Fruit fly (Drosophila melanogaster) whole organism, embryonic: ENCODE data around the gene LPCAT.
A peak's percentile ranks its signal among the peaks of the same experiment; 100 is the strongest.

ENCODE experiments used
- Awh ChIP-seq: fragments of 200-800 bp; sonication (Bioruptor generic); IDR thresholded peaks from 2 replicates; pipeline ENCODE4, ENCODE4 v1.3.6; 2022; ENCODE audit warnings: missing biosample characterization, missing genetic modification characterization
- CG10267 ChIP-seq: fragments of 200-800 bp; sonication (Bioruptor generic); optimal IDR thresholded peaks from 2 replicates; lab custom pipeline; 2018; ENCODE audit warnings: missing biosample characterization, mild to moderate bottlenecking, missing genetic modification characterization, moderate library complexity
- CG10431 ChIP-seq: fragments of 200-800 bp; sonication (Bioruptor generic); optimal IDR thresholded peaks from 3 replicates; lab custom pipeline; 2018; ENCODE audit warnings: missing biosample characterization, mild to moderate bottlenecking, missing genetic modification characterization
- CG11456 ChIP-seq: fragments of 200-800 bp; sonication (Bioruptor generic); IDR thresholded peaks from 3 replicates; pipeline ENCODE4 v1.3.6; 2022; ENCODE audit warnings: missing biosample characterization, missing genetic modification characterization
- CG11695 ChIP-seq: fragments of 200-800 bp; sonication (Bioruptor generic); IDR thresholded peaks from 3 replicates; pipeline ENCODE4 v1.3.6; 2022; ENCODE audit warnings: missing biosample characterization, missing genetic modification characterization
- CG1233 ChIP-seq: fragments of 200-800 bp; sonication (Bioruptor generic); optimal IDR thresholded peaks from 4 replicates; lab custom pipeline; 2018; ENCODE audit warnings: missing biosample characterization, mild to moderate bottlenecking, missing genetic modification characterization
- CG13123 ChIP-seq: fragments of 200-800 bp; sonication (Bioruptor generic); optimal IDR thresholded peaks from 2 replicates; lab custom pipeline; 2016; ENCODE audit warnings: missing biosample characterization, missing genetic modification characterization
- CG15514 ChIP-seq: fragments of 200-800 bp; sonication (Bioruptor generic); optimal IDR thresholded peaks from 3 replicates; lab custom pipeline; 2017; ENCODE audit warnings: missing biosample characterization, missing genetic modification characterization, mild to moderate bottlenecking, moderate library complexity, missing genetic modification reagents
- CG16813 ChIP-seq: fragments of 200-800 bp; sonication (Bioruptor generic); IDR thresholded peaks from 3 replicates; pipeline ENCODE4 v1.3.6; 2022; ENCODE audit warnings: missing biosample characterization, missing genetic modification characterization; ENCODE audit not compliant: partially characterized antibody
- CG17186 ChIP-seq: fragments of 200-800 bp; sonication (Bioruptor generic); optimal IDR thresholded peaks from 3 replicates; lab custom pipeline; 2017; ENCODE audit warnings: missing biosample characterization, missing genetic modification reagents, missing genetic modification characterization
- CG17912 ChIP-seq: fragments of 200-800 bp; sonication (Bioruptor generic); optimal IDR thresholded peaks from 2 replicates; lab custom pipeline; 2018; ENCODE audit warnings: missing biosample characterization, mild to moderate bottlenecking, missing genetic modification characterization
- CG2129 ChIP-seq: fragments of 200-800 bp; sonication (Bioruptor generic); IDR thresholded peaks from 2 replicates; pipeline ENCODE4 v1.3.6; 2022; ENCODE audit warnings: missing biosample characterization, missing genetic modification characterization; ENCODE audit not compliant: partially characterized antibody
- CG2712 ChIP-seq: fragments of 200-800 bp; optimal IDR thresholded peaks from 3 replicates; lab custom pipeline; 2019; ENCODE audit warnings: missing biosample characterization, mild to moderate bottlenecking, missing genetic modification characterization, moderate library complexity
- CG2875 ChIP-seq: fragments of 200-800 bp; sonication (Bioruptor generic); optimal IDR thresholded peaks from 2 replicates; lab custom pipeline; 2017; ENCODE audit warnings: missing biosample characterization, mild to moderate bottlenecking, missing genetic modification characterization, missing genetic modification reagents
- CG30020 ChIP-seq: fragments of 200-800 bp; optimal IDR thresholded peaks from 2 replicates; lab custom pipeline; 2019; ENCODE audit warnings: missing biosample characterization, mild to moderate bottlenecking, missing genetic modification characterization, moderate library complexity
- CG30403 ChIP-seq: fragments of 200-800 bp; sonication (Bioruptor generic); optimal IDR thresholded peaks from 3 replicates; lab custom pipeline; 2016; ENCODE audit warnings: missing biosample characterization, missing genetic modification characterization
- CG3838 ChIP-seq: fragments of 200-800 bp; sonication (Bioruptor generic); optimal IDR thresholded peaks from 3 replicates; lab custom pipeline; 2016; ENCODE audit warnings: missing biosample characterization, missing genetic modification characterization
- CG43689 ChIP-seq: fragments of 200-800 bp; sonication (Bioruptor generic); IDR thresholded peaks from 2 replicates; pipeline ENCODE4 v1.3.6; 2022; ENCODE audit warnings: missing biosample characterization, missing genetic modification characterization
- CG6654 ChIP-seq: fragments of 200-800 bp; sonication (Bioruptor generic); optimal IDR thresholded peaks from 2 replicates; lab custom pipeline; 2017; ENCODE audit warnings: missing biosample characterization, mild to moderate bottlenecking, missing genetic modification characterization
- CG7357 ChIP-seq: fragments of 200-800 bp; sonication (Bioruptor generic); IDR thresholded peaks from 3 replicates; pipeline ENCODE4 v1.3.6; 2022; ENCODE audit warnings: missing biosample characterization, missing genetic modification characterization
- CG7928 ChIP-seq: fragments of 200-800 bp; sonication (Bioruptor generic); optimal IDR thresholded peaks from 2 replicates; lab custom pipeline; 2017; ENCODE audit warnings: missing biosample characterization, mild to moderate bottlenecking, missing genetic modification characterization
- CkIIα-i1 ChIP-seq: fragments of 200-800 bp; sonication (Bioruptor generic); IDR thresholded peaks from 2 replicates; pipeline ENCODE4 v1.3.6; 2022; ENCODE audit warnings: missing biosample characterization, missing genetic modification characterization
- Dfd ChIP-seq, 2 experiments: fragments of >200 bp; optimal IDR thresholded peaks; 2 replicates each; lab custom pipeline; 2017; ENCODE audit warnings: missing biosample characterization in 2 of 2, missing genetic modification characterization in 2 of 2
- Fer1 ChIP-seq: fragments of 200-800 bp; sonication (Bioruptor generic); optimal IDR thresholded peaks from 2 replicates; lab custom pipeline; 2017; ENCODE audit warnings: missing biosample characterization, mild to moderate bottlenecking, missing genetic modification characterization
- GATAe ChIP-seq: fragments of 200-800 bp; sonication (Bioruptor generic); conservative IDR thresholded peaks from 2 replicates; pipeline ENCODE4 v1.3.6; 2022; ENCODE audit warnings: missing biosample characterization, missing genetic modification characterization
- Gsc ChIP-seq: fragments of 200-800 bp; sonication (Bioruptor generic); IDR thresholded peaks from 2 replicates; pipeline ENCODE4 v1.3.6; 2022; ENCODE audit warnings: missing biosample characterization, missing genetic modification characterization
- H2.0 ChIP-seq: fragments of 200-800 bp; sonication (Bioruptor generic); IDR thresholded peaks from 2 replicates; pipeline ENCODE4 v1.3.6; 2022; ENCODE audit warnings: missing biosample characterization, missing genetic modification characterization
- Hr51 ChIP-seq, 2 experiments: fragments of 200-800 bp; sonication (Bioruptor generic); optimal IDR thresholded peaks; 2 replicates in 1 of 2; 3 replicates in 1 of 2; lab custom pipeline; 2016 to 2018; ENCODE audit warnings: missing biosample characterization in 2 of 2, missing genetic modification characterization in 2 of 2, mild to moderate bottlenecking in 1 of 2, moderate library complexity in 1 of 2
- Neu2 ChIP-seq: fragments of 200-800 bp; sonication (Bioruptor generic); optimal IDR thresholded peaks from 3 replicates; lab custom pipeline; 2016; ENCODE audit warnings: missing biosample characterization, missing genetic modification characterization, borderline replicate concordance
- Optix ChIP-seq: fragments of 200-800 bp; sonication (Bioruptor generic); IDR thresholded peaks from 3 replicates; pipeline ENCODE4 v1.3.6; 2022; ENCODE audit warnings: missing biosample characterization, missing genetic modification characterization
- Sox100B ChIP-seq: fragments of 200-800 bp; sonication (Bioruptor generic); optimal IDR thresholded peaks from 3 replicates; lab custom pipeline; 2018; ENCODE audit warnings: missing biosample characterization, mild to moderate bottlenecking, missing genetic modification characterization
- Taf1 ChIP-seq: fragments of 200-800 bp; sonication (Bioruptor generic); IDR thresholded peaks from 2 replicates; pipeline ENCODE4 v1.3.6; 2022; ENCODE audit warnings: missing biosample characterization, missing genetic modification characterization
- Xrp1 ChIP-seq: fragments of 200-800 bp; sonication (Bioruptor generic); IDR thresholded peaks from 2 replicates; pipeline ENCODE4 v1.3.6; 2022; ENCODE audit warnings: missing biosample characterization, missing genetic modification characterization
- ac ChIP-seq: fragments of 200-800 bp; sonication (Bioruptor generic); optimal IDR thresholded peaks from 3 replicates; lab custom pipeline; 2017; ENCODE audit warnings: missing biosample characterization, mild to moderate bottlenecking, missing genetic modification characterization
- aop ChIP-seq: fragments of 200-800 bp; sonication (Bioruptor generic); IDR thresholded peaks from 2 replicates; pipeline ENCODE4 v1.3.6; 2022; ENCODE audit warnings: missing biosample characterization, missing genetic modification characterization
- bcd ChIP-seq: fragments of 200-800 bp; sonication (Bioruptor generic); optimal IDR thresholded peaks from 2 replicates; lab custom pipeline; 2017; ENCODE audit warnings: missing biosample characterization, mild to moderate bottlenecking, missing genetic modification characterization
- bigmax ChIP-seq: fragments of 200-800 bp; sonication (Bioruptor generic); optimal IDR thresholded peaks from 2 replicates; lab custom pipeline; 2018; ENCODE audit warnings: missing biosample characterization, mild to moderate bottlenecking, missing genetic modification characterization
- bowl ChIP-seq: fragments of 200-800 bp; sonication (Bioruptor generic); IDR thresholded peaks from 2 replicates; pipeline ENCODE4 v1.3.6; 2022; ENCODE audit warnings: missing biosample characterization, missing genetic modification characterization
- bsh ChIP-seq, 2 experiments: fragments of 200-800 bp; sonication (Bioruptor generic); optimal IDR thresholded peaks; 2 replicates each; lab custom pipeline; 2017 to 2018; ENCODE audit warnings: mild to moderate bottlenecking in 2 of 2, missing biosample characterization in 2 of 2, missing genetic modification characterization in 2 of 2, moderate library complexity in 1 of 2
- ci ChIP-seq: fragments of 200-800 bp; sonication (Bioruptor generic); IDR thresholded peaks from 3 replicates; pipeline ENCODE4 v1.3.6; 2022; ENCODE audit warnings: missing biosample characterization, missing genetic modification characterization
- crc ChIP-seq: fragments of 200-800 bp; sonication (Bioruptor generic); optimal IDR thresholded peaks from 2 replicates; lab custom pipeline; 2016; ENCODE audit warnings: missing biosample characterization, missing genetic modification characterization
- dati ChIP-seq: fragments of 200-800 bp; sonication (Bioruptor generic); IDR thresholded peaks from 2 replicates; pipeline ENCODE4 v1.3.6; 2022; ENCODE audit warnings: missing biosample characterization, missing genetic modification characterization
- dm ChIP-seq: fragments of 200-800 bp; sonication (Bioruptor generic); optimal IDR thresholded peaks from 3 replicates; lab custom pipeline; 2016; ENCODE audit warnings: missing biosample characterization, missing genetic modification characterization
- dpn ChIP-seq, 2 experiments: fragments of 200-800 bp; sonication (Bioruptor generic); optimal IDR thresholded peaks; 3 replicates each; lab custom pipeline; 2016; ENCODE audit warnings: missing biosample characterization in 2 of 2, missing genetic modification characterization in 2 of 2
- hth ChIP-seq: fragments of >200 bp; optimal IDR thresholded peaks from 2 replicates; lab custom pipeline; 2017; ENCODE audit warnings: inconsistent platforms
- org-1 ChIP-seq: fragments of 200-800 bp; sonication (Bioruptor generic); optimal IDR thresholded peaks from 2 replicates; lab custom pipeline; 2017; ENCODE audit warnings: missing biosample characterization, missing genetic modification characterization
- pho ChIP-seq: fragments of 200-800 bp; sonication (Bioruptor generic); optimal IDR thresholded peaks from 2 replicates; lab custom pipeline; 2016; ENCODE audit warnings: missing biosample characterization, missing genetic modification characterization
- psq ChIP-seq: fragments of 200-800 bp; sonication (Bioruptor generic); optimal IDR thresholded peaks from 2 replicates; lab custom pipeline; 2017; ENCODE audit warnings: missing biosample characterization, missing genetic modification characterization
- stwl ChIP-seq: fragments of 200-800 bp; sonication (Bioruptor generic); optimal IDR thresholded peaks from 3 replicates; lab custom pipeline; 2018; ENCODE audit warnings: missing biosample characterization, mild to moderate bottlenecking, missing genetic modification characterization, moderate library complexity
- tio ChIP-seq: fragments of 200-800 bp; sonication (Bioruptor generic); optimal IDR thresholded peaks from 2 replicates; lab custom pipeline; 2017; ENCODE audit warnings: missing biosample characterization, missing genetic modification characterization, inconsistent platforms
- trem ChIP-seq: fragments of 200-800 bp; optimal IDR thresholded peaks from 3 replicates; lab custom pipeline; 2019; ENCODE audit warnings: missing biosample characterization, mild to moderate bottlenecking, missing genetic modification characterization, moderate library complexity
- yki ChIP-seq: fragments of >200 bp; optimal IDR thresholded peaks from 3 replicates; lab custom pipeline; 2018
- zfh2 ChIP-seq: fragments of 200-800 bp; sonication (Bioruptor generic); optimal IDR thresholded peaks from 2 replicates; lab custom pipeline; 2016; ENCODE audit warnings: missing biosample characterization, missing genetic modification characterization

The LPCAT gene

DNA sequence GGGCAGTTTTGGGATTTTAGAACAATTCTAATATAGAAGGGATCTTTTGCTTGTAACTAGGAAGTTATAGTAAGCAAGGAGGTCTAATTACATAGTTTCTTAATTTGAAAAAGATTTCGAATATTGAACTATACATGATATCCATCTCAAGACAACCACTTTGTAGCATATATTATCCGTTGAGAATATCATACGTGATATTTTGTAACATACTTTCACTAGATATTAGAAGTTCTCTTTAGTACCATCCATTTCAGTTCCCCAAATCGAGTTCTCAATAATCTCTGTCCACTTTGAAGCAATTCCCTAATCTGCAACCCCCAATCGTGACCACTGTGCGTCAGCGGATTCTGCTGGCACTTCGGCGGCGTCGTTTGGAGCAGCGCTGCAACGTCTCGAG, 35.7 kb upstream of the LPCAT start (continued):
- TF ChIP-seq CG11456 (GFP tag; lab: Robert Waterston, UW): no peak
- peak; percentile 13; the same call in 1 of the 2 replicates for TF ChIP-seq Xrp1 (GFP tag; lab: Robert Waterston, UW)
- TF ChIP-seq Hr51 (GFP tag; optimal IDR thresholded peaks at IDR 0.05; lab: Kevin White, UChicago): peak in 1 of 2 experiments; percentile 37
- TF ChIP-seq tio: no peak
- no peak for TF ChIP-seq bowl (GFP tag; lab: Robert Waterston, UW)
- TF ChIP-seq CG1233 (GFP tag; lab: Kevin White, UChicago): no peak
- no peak for TF ChIP-seq CkIIα-i1 (GFP tag; lab: Robert Waterston, UW)
- TF ChIP-seq Optix (GFP tag; lab: Robert Waterston, UW): no peak
- no peak for TF ChIP-seq dpn (GFP tag; optimal IDR thresholded peaks at IDR 0.05; lab: Kevin White, UChicago)
- TF ChIP-seq Sox100B (GFP tag; lab: Kevin White, UChicago): no peak
- TF ChIP-seq crc (GFP tag; lab: Kevin White, UChicago): no peak
- TF ChIP-seq CG2875: peak; percentile 29
- no peak for TF ChIP-seq Awh (GFP tag; lab: Robert Waterston, UW)
- no peak for TF ChIP-seq bcd (GFP tag; lab: Kevin White, UChicago)
- no peak for TF ChIP-seq CG17912
- TF ChIP-seq CG3838 (GFP tag; lab: Kevin White, UChicago): no peak
- no peak for TF ChIP-seq Fer1 (GFP tag; lab: Kevin White, UChicago)
- TF ChIP-seq ac: no peak
- TF ChIP-seq dati (GFP tag; lab: Robert Waterston, UW): no peak
- peak; percentile 32 for TF ChIP-seq org-1
- no peak for TF ChIP-seq dm (GFP tag; lab: Kevin White, UChicago)
- TF ChIP-seq aop: no peak
- TF ChIP-seq zfh2 (GFP tag; lab: Kevin White, UChicago): no peak
- TF ChIP-seq bigmax (GFP tag; lab: Kevin White, UChicago): no peak
- TF ChIP-seq Neu2 (GFP tag; lab: Kevin White, UChicago): no peak
- TF ChIP-seq stwl (tag; lab: Kevin White, UChicago): no peak
- TF ChIP-seq H2.0 (GFP tag; lab: Robert Waterston, UW): no peak
- TF ChIP-seq CG2129 (GFP tag; lab: Robert Waterston, UW): no peak
- no peak for TF ChIP-seq CG16813 (GFP tag; lab: Robert Waterston, UW)
- no peak for TF ChIP-seq CG7928 (GFP tag; lab: Kevin White, UChicago)
- no peak for TF ChIP-seq Gsc
- TF ChIP-seq bsh (GFP tag; optimal IDR thresholded peaks at IDR 0.05; lab: Kevin White, UChicago): peak in 1 of 2 experiments; percentile 36
- TF ChIP-seq pho (GFP tag; lab: Kevin White, UChicago): no peak
- TF ChIP-seq CG2712 (tag; lab: Kevin White, UChicago): peak; percentile 60
- no peak for TF ChIP-seq CG6654 (GFP tag; lab: Kevin White, UChicago)
- no peak for TF ChIP-seq CG43689 (GFP tag; lab: Robert Waterston, UW)
- no peak for TF ChIP-seq GATAe (GFP tag; lab: Robert Waterston, UW)
- no peak for TF ChIP-seq yki (lab: Kevin White, UChicago)
- no peak for TF ChIP-seq CG7357 (GFP tag; lab: Robert Waterston, UW)
- TF ChIP-seq CG17186 (GFP tag; lab: Kevin White, UChicago): no peak
- no peak for TF ChIP-seq psq (GFP tag; lab: Kevin White, UChicago)
- no peak for TF ChIP-seq CG13123 (GFP tag; lab: Kevin White, UChicago)
- no peak for TF ChIP-seq trem
- TF ChIP-seq hth (lab: Kevin White, UChicago): no peak
- TF ChIP-seq Dfd (GFP tag; optimal IDR thresholded peaks at IDR 0.05; lab: Kevin White, UChicago): no peak
- no peak for TF ChIP-seq CG11695 (GFP tag; lab: Robert Waterston, UW)
- no peak for TF ChIP-seq ci (GFP tag; lab: Robert Waterston, UW)
- no peak for TF ChIP-seq CG30020 (tag; lab: Kevin White, UChicago)
- peak; percentile 36 for TF ChIP-seq CG30403 (GFP tag; lab: Kevin White, UChicago)
- TF ChIP-seq Taf1 (GFP tag; lab: Robert Waterston, UW): no peak
- peak; percentile 32 for TF ChIP-seq CG10267 (tag; lab: Kevin White, UChicago)
- TF ChIP-seq CG10431 (GFP tag; lab: Kevin White, UChicago): no peak
- TF ChIP-seq CG15514 (GFP tag; lab: Kevin White, UChicago): no peak
